Worm (Caenorhabditis elegans) whole organism, L3 larva: ENCODE data around the gene ZK105.11.

Experiments
- R02D3.7 ChIP-seq: fragments of 150-350 bp; optimal IDR thresholded peaks from 2 replicates; lab custom pipeline; 2014; ENCODE audit warnings: missing biosample characterization, missing genetic modification characterization
- ZK546.5 ChIP-seq: sonication (generic microtip); optimal IDR thresholded peaks from 2 replicates; lab custom pipeline; 2017; ENCODE audit warnings: missing biosample characterization, missing genetic modification characterization
- aly-2 ChIP-seq: fragments of 150-350 bp; optimal IDR thresholded peaks from 2 replicates; lab custom pipeline; 2014; ENCODE audit warnings: missing biosample characterization, missing genetic modification characterization
- ama-1 ChIP-seq: fragments of 150-350 bp; optimal IDR thresholded peaks from 2 replicates; lab custom pipeline; 2018
- ceh-16 ChIP-seq: sonication (generic microtip); optimal IDR thresholded peaks from 2 replicates; lab custom pipeline; 2017; ENCODE audit warnings: missing biosample characterization, missing genetic modification characterization
- ceh-28 ChIP-seq: fragments of 150-350 bp; optimal IDR thresholded peaks from 2 replicates; lab custom pipeline; 2014; ENCODE audit warnings: missing biosample characterization, missing genetic modification reagents, missing genetic modification characterization
- ceh-82 ChIP-seq: fragments of 150-350 bp; optimal IDR thresholded peaks from 2 replicates; lab custom pipeline; 2014; ENCODE audit warnings: missing biosample characterization, missing genetic modification characterization
- daf-12 ChIP-seq: fragments of 150-350 bp; optimal IDR thresholded peaks from 2 replicates; lab custom pipeline; 2014; ENCODE audit warnings: missing biosample characterization, missing genetic modification reagents, missing genetic modification characterization
- egl-27 ChIP-seq: sonication (generic microtip); optimal IDR thresholded peaks from 4 replicates; lab custom pipeline; 2017; ENCODE audit warnings: missing biosample characterization, missing genetic modification reagents, missing genetic modification characterization
- egl-5 ChIP-seq: fragments of 150-350 bp; optimal IDR thresholded peaks from 2 replicates; lab custom pipeline; 2017; ENCODE audit warnings: missing biosample characterization, missing genetic modification reagents, missing genetic modification characterization, inconsistent platforms
- elt-1 ChIP-seq: fragments of 150-350 bp; optimal IDR thresholded peaks from 2 replicates; lab custom pipeline; 2014; ENCODE audit warnings: missing biosample characterization, missing genetic modification characterization
- elt-2 ChIP-seq: sonication (generic microtip); optimal IDR thresholded peaks from 2 replicates; lab custom pipeline; 2016; ENCODE audit warnings: missing genetic modification reagents, mild to moderate bottlenecking, missing genetic modification characterization, missing compliant biosample characterization
- eor-1 ChIP-seq, 2 experiments: fragments of 150-350 bp; optimal IDR thresholded peaks; 2 replicates each; lab custom pipeline; 2014 to 2018; ENCODE audit warnings: missing biosample characterization in 2 of 2, missing genetic modification characterization in 2 of 2
- fkh-10 ChIP-seq: sonication (generic microtip); optimal IDR thresholded peaks from 2 replicates; lab custom pipeline; 2017; ENCODE audit warnings: missing biosample characterization, missing genetic modification reagents, missing genetic modification characterization
- fkh-2 ChIP-seq: fragments of 150-350 bp; optimal IDR thresholded peaks from 2 replicates; lab custom pipeline; 2014; ENCODE audit warnings: missing biosample characterization, missing genetic modification reagents, missing genetic modification characterization
- fos-1 ChIP-seq: fragments of 150-350 bp; optimal IDR thresholded peaks from 2 replicates; lab custom pipeline; 2014; ENCODE audit warnings: missing biosample characterization, missing genetic modification characterization
- hmg-11 ChIP-seq: sonication (generic microtip); optimal IDR thresholded peaks from 2 replicates; lab custom pipeline; 2016; ENCODE audit warnings: missing genetic modification characterization, missing compliant biosample characterization
- lin-15B ChIP-seq: fragments of 150-350 bp; optimal IDR thresholded peaks from 2 replicates; lab custom pipeline; 2014; ENCODE audit warnings: missing biosample characterization, missing genetic modification characterization
- lin-39 ChIP-seq: fragments of 150-350 bp; optimal IDR thresholded peaks from 2 replicates; lab custom pipeline; 2018; ENCODE audit warnings: missing biosample characterization, missing genetic modification reagents, missing genetic modification characterization
- lsy-12 ChIP-seq: sonication (generic microtip); optimal IDR thresholded peaks from 2 replicates; lab custom pipeline; 2016; ENCODE audit warnings: mild to moderate bottlenecking, missing genetic modification characterization, missing compliant biosample characterization
- mdl-1 ChIP-seq: fragments of 150-350 bp; optimal IDR thresholded peaks from 2 replicates; lab custom pipeline; 2014; ENCODE audit warnings: missing biosample characterization, missing genetic modification characterization
- mml-1 ChIP-seq: fragments of 150-350 bp; sonication (generic microtip); optimal IDR thresholded peaks from 3 replicates; lab custom pipeline; 2014; ENCODE audit warnings: missing biosample characterization, missing genetic modification characterization
- nfya-1 ChIP-seq: sonication (generic microtip); optimal IDR thresholded peaks from 2 replicates; lab custom pipeline; 2017; ENCODE audit warnings: missing genetic modification characterization, mild to moderate bottlenecking, missing compliant biosample characterization, antibody characterized with exemption, moderate library complexity; ENCODE audit not compliant: insufficient read depth
- nhr-11 ChIP-seq: fragments of 150-350 bp; optimal IDR thresholded peaks from 2 replicates; lab custom pipeline; 2014; ENCODE audit warnings: missing biosample characterization, missing genetic modification characterization
- nhr-12 ChIP-seq: fragments of 150-350 bp; optimal IDR thresholded peaks from 2 replicates; lab custom pipeline; 2014; ENCODE audit warnings: missing biosample characterization, missing genetic modification characterization
- nhr-23 ChIP-seq: fragments of 150-350 bp; optimal IDR thresholded peaks from 2 replicates; lab custom pipeline; 2014; ENCODE audit warnings: missing biosample characterization, missing genetic modification reagents, missing genetic modification characterization
- nhr-237 ChIP-seq: fragments of 150-350 bp; optimal IDR thresholded peaks from 2 replicates; lab custom pipeline; 2014; ENCODE audit warnings: missing biosample characterization, missing genetic modification characterization
- nhr-25 ChIP-seq: sonication (generic microtip); optimal IDR thresholded peaks from 2 replicates; lab custom pipeline; 2017; ENCODE audit warnings: missing biosample characterization, missing genetic modification characterization
- nhr-28 ChIP-seq: fragments of 150-350 bp; optimal IDR thresholded peaks from 2 replicates; lab custom pipeline; 2014; ENCODE audit warnings: missing biosample characterization, missing genetic modification characterization
- nhr-43 ChIP-seq: sonication (generic microtip); optimal IDR thresholded peaks from 2 replicates; lab custom pipeline; 2016; ENCODE audit warnings: mild to moderate bottlenecking, missing genetic modification characterization, missing compliant biosample characterization; ENCODE audit not compliant: poor library complexity, severe bottlenecking
- nhr-67 ChIP-seq: fragments of 150-350 bp; optimal IDR thresholded peaks from 2 replicates; lab custom pipeline; 2014; ENCODE audit warnings: missing biosample characterization, missing genetic modification characterization
- nhr-76 ChIP-seq: fragments of 150-350 bp; sonication (generic microtip); optimal IDR thresholded peaks from 5 replicates; lab custom pipeline; 2014; ENCODE audit warnings: missing biosample characterization, missing genetic modification characterization
- nhr-77 ChIP-seq: fragments of 150-350 bp; optimal IDR thresholded peaks from 2 replicates; lab custom pipeline; 2014; ENCODE audit warnings: missing biosample characterization, missing genetic modification characterization
- pha-4 ChIP-seq: fragments of 150-350 bp; optimal IDR thresholded peaks from 2 replicates; lab custom pipeline; 2014; ENCODE audit warnings: missing biosample characterization, missing genetic modification reagents, missing genetic modification characterization
- pqm-1 ChIP-seq: fragments of 150-350 bp; optimal IDR thresholded peaks from 2 replicates; lab custom pipeline; 2017; ENCODE audit warnings: missing biosample characterization, missing genetic modification characterization, inconsistent platforms
- sea-2 ChIP-seq: fragments of 150-350 bp; sonication (generic microtip); optimal IDR thresholded peaks from 4 replicates; lab custom pipeline; 2014; ENCODE audit warnings: missing biosample characterization, missing genetic modification reagents, missing genetic modification characterization
- skn-1 ChIP-seq: fragments of 150-350 bp; optimal IDR thresholded peaks from 2 replicates; lab custom pipeline; 2014; ENCODE audit warnings: missing biosample characterization, missing genetic modification characterization
- snpc-4 ChIP-seq: fragments of 150-350 bp; optimal IDR thresholded peaks from 2 replicates; lab custom pipeline; 2014; ENCODE audit warnings: missing biosample characterization, missing genetic modification characterization
- tbx-2 ChIP-seq: sonication (generic microtip); optimal IDR thresholded peaks from 2 replicates; lab custom pipeline; 2016; ENCODE audit warnings: mild to moderate bottlenecking, missing genetic modification characterization, missing compliant biosample characterization
- unc-62 ChIP-seq: fragments of 150-350 bp; sonication (generic microtip); optimal IDR thresholded peaks from 4 replicates; lab custom pipeline; 2014; ENCODE audit warnings: missing biosample characterization, missing genetic modification reagents, missing genetic modification characterization
- zag-1 ChIP-seq: fragments of 150-350 bp; optimal IDR thresholded peaks from 2 replicates; lab custom pipeline; 2014; ENCODE audit warnings: missing biosample characterization, missing genetic modification characterization
- ztf-4 ChIP-seq: fragments of 150-350 bp; optimal IDR thresholded peaks from 2 replicates; lab custom pipeline; 2014; ENCODE audit warnings: missing biosample characterization, missing genetic modification characterization

The ZK105.11 gene

ce11 chrV:7739949-7740348 lies 31.5 kb upstream of the ZK105.11 start:
- TF ChIP-seq eor-1 (tag; optimal IDR thresholded peaks at IDR 0.05; lab: Kevin White, UChicago) (no peak), skn-1 (no peak), egl-5 (tag; lab: Kevin White, UChicago) (no peak), R02D3.7 (tag; lab: Kevin White, UChicago) (no peak), nhr-76 (no peak), ceh-16 (no peak), nhr-28 (no peak), nfya-1 (tag; lab: Kevin White, UChicago) (no peak)

- no peak for TF ChIP-seq eor-1 (tag; optimal IDR thresholded peaks at IDR 0.05; lab: Kevin White, UChicago)
- TF ChIP-seq nhr-43 (tag; lab: Kevin White, UChicago), result no peak
- TF ChIP-seq sea-2 (GFP tag; lab: Kevin White, UChicago), result no peak
- no peak for TF ChIP-seq nhr-23 (tag; lab: Kevin White, UChicago)
- no peak for TF ChIP-seq aly-2
- no peak for TF ChIP-seq ama-1 (lab: Kevin White, UChicago)
- no peak for TF ChIP-seq elt-1 (tag; lab: Kevin White, UChicago)
- TF ChIP-seq zag-1 (tag; lab: Kevin White, UChicago), result no peak
- no peak for TF ChIP-seq fos-1 (tag; lab: Kevin White, UChicago)
- TF ChIP-seq ceh-82 (tag; lab: Kevin White, UChicago), result no peak
- TF ChIP-seq skn-1, result no peak
Observed at ce11 chrV:7737710-7738109, 29.3 kb upstream of the ZK105.11 start, which contains the start of gene srr-9. Gene srr-9, plus strand, starts transcription at chrV:7738010.

ce11 chrV:7735319-7735718 lies 26.9 kb upstream of the ZK105.11 start, which contains the start of gene srr-10:
Gene srr-10, plus strand, starts transcription at chrV:7735619.
- TF ChIP-seq fkh-2, result no peak
- no peak for TF ChIP-seq tbx-2 (tag; lab: Kevin White, UChicago)
- TF ChIP-seq nhr-67 (tag; lab: Kevin White, UChicago), result no peak
- TF ChIP-seq ZK546.5 (tag; lab: Kevin White, UChicago), result no peak

ce11 chrV:7734909-7735308 lies 26.5 kb upstream of the ZK105.11 start, which contains the start of gene clic-1:
Gene clic-1, minus strand, starts transcription at chrV:7734911.
- TF ChIP-seq ceh-28 (peak; percentile 5), zag-1 (tag; lab: Kevin White, UChicago) (no peak), ama-1 (lab: Kevin White, UChicago) (peak; percentile 28), skn-1 (peak; percentile 83), hmg-11 (tag; lab: Kevin White, UChicago) (peak; percentile 57), ceh-82 (tag; lab: Kevin White, UChicago) (no peak), nhr-23 (tag; lab: Kevin White, UChicago) (peak; percentile 66), unc-62 (GFP tag; lab: Kevin White, UChicago) (no peak), nhr-11 (tag; lab: Kevin White, UChicago) (no peak), nhr-237 (tag; lab: Kevin White, UChicago) (no peak), elt-2 (tag; lab: Kevin White, UChicago) (peak; percentile 4), egl-5 (tag; lab: Kevin White, UChicago) (peak; percentile 23), lin-39 (peak; percentile 82), snpc-4 (tag; lab: Kevin White, UChicago) (peak; percentile 7), nhr-28 (no peak), fkh-10 (GFP tag; lab: Kevin White, UChicago) (peak; percentile 31), mdl-1 (tag; lab: Kevin White, UChicago) (no peak), nhr-77 (tag; lab: Kevin White, UChicago) (no peak), mml-1 (tag; lab: Kevin White, UChicago) (no peak), tbx-2 (tag; lab: Kevin White, UChicago) (no peak), pha-4 (tag; lab: Kevin White, UChicago) (peak; percentile 77), eor-1 (tag; optimal IDR thresholded peaks at IDR 0.05; lab: Kevin White, UChicago) (no peak), daf-12 (no peak), lsy-12 (tag; lab: Kevin White, UChicago) (no peak), nhr-12 (tag; lab: Kevin White, UChicago) (no peak), fos-1 (tag; lab: Kevin White, UChicago) (no peak), egl-27 (tag; lab: Kevin White, UChicago) (no peak), ceh-16 (no peak), pqm-1 (tag; lab: Kevin White, UChicago) (no peak), nhr-76 (no peak), lin-15B (tag; lab: Kevin White, UChicago) (peak; percentile 64), fkh-2 (no peak), nfya-1 (tag; lab: Kevin White, UChicago) (peak; percentile 76), nhr-25 (tag; lab: Kevin White, UChicago) (peak; percentile 65), R02D3.7 (tag; lab: Kevin White, UChicago) (no peak), ztf-4 (tag; lab: Kevin White, UChicago) (no peak), nhr-43 (tag; lab: Kevin White, UChicago) (no peak)
- TF ChIP-seq, all 47 proteins: peak for 14
